Worm (Caenorhabditis elegans) whole organism, early embryonic: ENCODE data around the gene srv-30.
"Not testable (repeated sequence)": the region's sequence is repeated elsewhere in the genome, so short reads cannot be mapped to it uniquely, and the experiment has no call there.

Experiments
- B0310.2 ChIP-seq: sonication (generic microtip); optimal IDR thresholded peaks from 2 replicates; lab custom pipeline; 2016; ENCODE audit warnings: mild to moderate bottlenecking, missing genetic modification characterization, missing compliant biosample characterization
- F13C5.2 ChIP-seq: sonication (generic microtip); optimal IDR thresholded peaks from 2 replicates; lab custom pipeline; 2017; ENCODE audit warnings: mild to moderate bottlenecking, missing genetic modification characterization, inconsistent platforms, missing compliant biosample characterization
- aly-1 ChIP-seq: sonication (generic microtip); optimal IDR thresholded peaks from 2 replicates; lab custom pipeline; 2016; ENCODE audit warnings: missing genetic modification characterization, missing compliant biosample characterization
- ama-1 ChIP-seq: fragments of 150-350 bp; optimal IDR thresholded peaks from 2 replicates; lab custom pipeline; 2014
- ceh-13 ChIP-seq: fragments of 200-800 bp; sonication (Bioruptor generic); optimal IDR thresholded peaks from 2 replicates; lab custom pipeline; 2018; ENCODE audit warnings: mild to moderate bottlenecking, missing genetic modification characterization, missing compliant biosample characterization
- ceh-36 ChIP-seq: sonication (generic microtip); optimal IDR thresholded peaks from 2 replicates; lab custom pipeline; 2016; ENCODE audit warnings: missing genetic modification characterization, inconsistent platforms, missing compliant biosample characterization
- ets-7 ChIP-seq: sonication (generic microtip); optimal IDR thresholded peaks from 2 replicates; lab custom pipeline; 2016; ENCODE audit warnings: missing genotype, missing genetic modification characterization, missing compliant biosample characterization
- flt-1 ChIP-seq: fragments of 200-800 bp; sonication (Bioruptor generic); IDR thresholded peaks from 2 replicates; pipeline ENCODE4 v1.3.6; 2022; ENCODE audit warnings: missing genetic modification characterization, missing compliant biosample characterization
- hmbx-1 ChIP-seq: sonication (generic microtip); optimal IDR thresholded peaks from 2 replicates; lab custom pipeline; 2016; ENCODE audit warnings: mild to moderate bottlenecking, missing genetic modification characterization, missing compliant biosample characterization
- hmg-4 ChIP-seq: fragments of 200-800 bp; sonication (Bioruptor generic); optimal IDR thresholded peaks from 2 replicates; lab custom pipeline; 2018; ENCODE audit warnings: mild to moderate bottlenecking, missing genetic modification characterization, missing compliant biosample characterization
- hnd-1 ChIP-seq: sonication (generic microtip); optimal IDR thresholded peaks from 2 replicates; lab custom pipeline; 2016; ENCODE audit warnings: missing genetic modification characterization, missing compliant biosample characterization
- pes-1 ChIP-seq: fragments of 200-800 bp; sonication (Bioruptor generic); IDR thresholded peaks from 2 replicates; pipeline ENCODE4 v1.3.6; 2022; ENCODE audit warnings: missing genetic modification reagents, missing genetic modification characterization, missing compliant biosample characterization
- scrt-1 ChIP-seq: fragments of 200-800 bp; sonication (Bioruptor generic); IDR thresholded peaks from 2 replicates; pipeline ENCODE4 v1.3.6; 2022; ENCODE audit warnings: missing genetic modification characterization, missing compliant biosample characterization
- sea-1 ChIP-seq: fragments of 200-800 bp; sonication (Bioruptor generic); conservative IDR thresholded peaks from 2 replicates; pipeline ENCODE4 v1.3.6; 2022; ENCODE audit warnings: missing genetic modification characterization, missing compliant biosample characterization
- tbx-11 ChIP-seq: fragments of 200-800 bp; sonication (Bioruptor generic); IDR thresholded peaks from 2 replicates; pipeline ENCODE4 v1.3.6; 2022; ENCODE audit warnings: missing genetic modification characterization, missing compliant biosample characterization
- tbx-37 ChIP-seq: fragments of 200-800 bp; sonication (Bioruptor generic); conservative IDR thresholded peaks from 2 replicates; pipeline ENCODE4 v1.3.6; 2022; ENCODE audit warnings: missing genetic modification reagents, missing genetic modification characterization, missing compliant biosample characterization
- tra-4 ChIP-seq: sonication (generic microtip); optimal IDR thresholded peaks from 2 replicates; lab custom pipeline; 2017; ENCODE audit warnings: missing genetic modification characterization, missing compliant biosample characterization

Gene srv-30

ce11 chrIV:6269346-6269745 lies at the start of gene srv-30:
srv-30 (minus strand) TSS chrIV:6269446.
- TF ChIP-seq tra-4 (no peak), tbx-11 (no peak), ceh-13 (GFP tag; lab: Kevin White, UChicago) (no peak), ceh-36 (no peak), hnd-1 (tag; lab: Kevin White, UChicago) (no peak), sea-1 (GFP tag; lab: Robert Waterston, UW) (no peak), scrt-1 (GFP tag; lab: Robert Waterston, UW) (no peak), ets-7 (no peak), hmg-4 (GFP tag; lab: Kevin White, UChicago) (no peak)

DNA sequence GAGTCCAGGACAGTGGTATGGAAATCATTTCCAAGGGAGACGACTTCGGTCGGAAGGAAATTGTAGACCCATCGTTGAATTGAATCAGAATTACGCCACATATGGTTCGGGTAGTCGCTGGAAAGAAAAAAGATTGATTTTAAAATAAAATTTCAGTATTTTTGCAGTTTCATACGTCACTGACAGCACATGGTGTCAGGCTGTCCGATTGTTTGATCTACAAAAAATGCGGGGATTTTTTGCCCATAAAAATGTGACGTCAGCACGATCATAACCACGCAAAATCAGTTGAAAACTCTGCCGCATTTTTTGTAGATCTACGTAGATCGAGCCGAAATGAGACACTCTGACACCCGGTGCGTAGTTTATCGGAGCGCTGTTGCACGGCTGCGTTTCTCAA lies 48.1 kb upstream of the srv-30 start, which contains the start of gene Y73B6BL.12:
Gene Y73B6BL.12, minus strand, starts transcription at position 101 of the 400 bp plus-strand sequence.
- not testable (repeated sequence) for TF ChIP-seq aly-1; sea-1 (GFP tag; lab: Robert Waterston, UW); B0310.2 (tag; lab: Kevin White, UChicago)

DNA sequence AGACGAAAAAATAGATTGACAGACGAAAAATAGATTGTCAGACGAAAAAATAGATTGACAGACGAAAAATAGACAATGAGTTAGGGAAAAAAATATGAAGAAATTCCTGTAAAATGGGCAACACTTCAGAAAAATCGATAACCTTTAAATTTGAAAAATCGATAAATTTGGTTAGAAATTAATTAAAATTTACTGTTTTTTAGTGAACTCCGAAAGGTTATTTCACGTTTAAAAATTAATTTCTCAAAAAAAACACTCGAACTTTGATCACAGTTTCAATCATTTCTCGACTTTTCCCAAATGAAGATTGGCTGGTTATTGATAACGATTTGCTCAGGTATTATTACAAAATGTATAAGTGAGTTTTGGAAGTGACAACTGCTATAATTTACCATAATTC lies 38.2 kb upstream of the srv-30 start, which contains the start of gene csp-2:
Gene csp-2, plus strand, starts transcription at position 301 of the 400 bp plus-strand sequence.
- TF ChIP-seq ceh-13 (GFP tag; lab: Kevin White, UChicago): no peak
- TF ChIP-seq ets-7: no peak
- TF ChIP-seq ama-1: no peak
- TF ChIP-seq F13C5.2 (tag; lab: Kevin White, UChicago): no peak
- TF ChIP-seq B0310.2 (tag; lab: Kevin White, UChicago): no peak
- no peak for TF ChIP-seq tra-4
- TF ChIP-seq sea-1 (GFP tag; lab: Robert Waterston, UW): no peak
- no peak for TF ChIP-seq tbx-11
- no peak for TF ChIP-seq hmg-4 (GFP tag; lab: Kevin White, UChicago)
- TF ChIP-seq hmbx-1 (tag; lab: Kevin White, UChicago): no peak
- TF ChIP-seq aly-1: no peak
- no peak for TF ChIP-seq scrt-1 (GFP tag; lab: Robert Waterston, UW)
- TF ChIP-seq flt-1 (GFP tag; lab: Robert Waterston, UW): no peak
- TF ChIP-seq ceh-36: no peak
- TF ChIP-seq tbx-37 (GFP tag; lab: Robert Waterston, UW): no peak
- TF ChIP-seq pes-1 (GFP tag; lab: Robert Waterston, UW): no peak
- no peak for TF ChIP-seq hnd-1 (tag; lab: Kevin White, UChicago)

DNA sequence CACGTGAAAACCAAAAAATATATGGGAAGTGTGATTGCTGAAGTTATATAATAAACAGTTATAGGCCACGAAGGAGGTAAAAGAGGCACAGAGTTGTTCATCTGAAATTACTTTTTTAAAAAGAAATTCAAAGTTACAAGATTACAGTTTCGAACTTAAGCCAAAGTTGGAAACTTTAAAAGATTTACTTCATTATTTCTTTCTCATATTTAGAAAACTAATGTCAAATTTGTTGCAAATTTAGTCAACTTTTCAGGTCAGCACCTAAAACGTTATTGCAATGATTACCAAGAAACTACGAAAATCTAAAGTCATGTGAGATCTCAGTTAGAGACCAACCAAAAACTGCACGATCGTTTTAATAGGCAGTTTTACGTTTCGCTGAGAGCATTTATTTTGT lies 34.4 kb upstream of the srv-30 start, which contains the start of gene srv-25:
Gene srv-25, minus strand, starts transcription at position 101 of the 400 bp plus-strand sequence.
- no peak for TF ChIP-seq B0310.2 (tag; lab: Kevin White, UChicago)
- no peak for TF ChIP-seq flt-1 (GFP tag; lab: Robert Waterston, UW)

DNA sequence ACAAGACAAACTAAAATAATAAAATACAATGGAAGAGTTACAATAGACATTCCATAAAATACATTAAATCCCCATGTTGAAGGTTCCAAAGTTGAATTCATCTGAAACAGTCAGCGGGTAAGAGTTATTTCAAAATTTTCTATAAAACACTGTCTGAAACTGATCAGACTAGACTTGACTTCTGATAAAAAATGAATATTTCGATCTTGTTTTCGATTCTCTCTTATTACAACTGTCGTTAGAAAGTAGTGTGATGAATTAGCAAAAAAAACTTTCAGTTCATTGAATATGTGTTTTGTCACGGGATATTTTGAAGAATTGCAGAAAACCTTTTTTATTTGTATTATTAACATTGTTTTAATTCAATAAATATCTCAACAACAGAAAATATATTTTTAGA lies 32.5 kb upstream of the srv-30 start, which contains the start of gene srv-26:
Gene srv-26, minus strand, starts transcription at position 101 of the 400 bp plus-strand sequence.
- no peak for TF ChIP-seq pes-1 (GFP tag; lab: Robert Waterston, UW)
- no peak for TF ChIP-seq ceh-13 (GFP tag; lab: Kevin White, UChicago)
- TF ChIP-seq tbx-37 (GFP tag; lab: Robert Waterston, UW): no peak
- no peak for TF ChIP-seq flt-1 (GFP tag; lab: Robert Waterston, UW)
- TF ChIP-seq hmbx-1 (tag; lab: Kevin White, UChicago): no peak
- no peak for TF ChIP-seq tra-4
- no peak for TF ChIP-seq ceh-36
- TF ChIP-seq hmg-4 (GFP tag; lab: Kevin White, UChicago): no peak
- no peak for TF ChIP-seq ets-7
- TF ChIP-seq F13C5.2 (tag; lab: Kevin White, UChicago): no peak
- no peak for TF ChIP-seq sea-1 (GFP tag; lab: Robert Waterston, UW)

DNA sequence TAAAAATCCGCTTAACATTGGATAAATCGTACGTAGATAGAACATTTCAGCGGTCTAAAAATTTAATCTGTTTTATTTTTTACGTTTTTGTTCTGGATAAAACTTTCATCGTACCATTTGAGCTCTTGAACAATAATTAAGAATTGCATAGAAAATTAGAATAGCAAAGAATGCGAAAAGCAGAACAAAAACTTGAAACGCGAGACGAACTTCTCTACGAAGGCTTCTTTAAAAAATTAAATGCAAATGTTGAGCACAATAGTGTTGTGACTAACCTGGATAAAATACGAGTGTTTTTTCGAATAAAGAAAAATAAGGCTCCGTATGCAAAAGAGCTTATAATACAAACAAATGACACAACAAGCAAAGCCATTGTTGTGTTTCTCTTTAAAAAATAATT lies 30.3 kb upstream of the srv-30 start:
- TF ChIP-seq B0310.2 (tag; lab: Kevin White, UChicago) (no peak), aly-1 (no peak), pes-1 (GFP tag; lab: Robert Waterston, UW) (no peak), ceh-13 (GFP tag; lab: Kevin White, UChicago) (no peak), hmg-4 (GFP tag; lab: Kevin White, UChicago) (no peak), ets-7 (no peak), ceh-36 (no peak), scrt-1 (GFP tag; lab: Robert Waterston, UW) (no peak), ama-1 (no peak), tbx-37 (GFP tag; lab: Robert Waterston, UW) (no peak), hmbx-1 (tag; lab: Kevin White, UChicago) (no peak), tra-4 (no peak), flt-1 (GFP tag; lab: Robert Waterston, UW) (no peak), tbx-11 (no peak), F13C5.2 (tag; lab: Kevin White, UChicago) (no peak), sea-1 (GFP tag; lab: Robert Waterston, UW) (no peak), hnd-1 (tag; lab: Kevin White, UChicago) (no peak)

ce11 chrIV:6298253-6298652 lies 29.0 kb upstream of the srv-30 start, which contains the start of gene srv-27:
srv-27 (minus strand) TSS chrIV:6298353.
- TF ChIP-seq B0310.2 (tag; lab: Kevin White, UChicago) (no peak), flt-1 (GFP tag; lab: Robert Waterston, UW) (no peak), pes-1 (GFP tag; lab: Robert Waterston, UW) (no peak), tbx-37 (GFP tag; lab: Robert Waterston, UW) (no peak), tbx-11 (no peak), hnd-1 (tag; lab: Kevin White, UChicago) (no peak), ets-7 (no peak), ceh-13 (GFP tag; lab: Kevin White, UChicago) (no peak), F13C5.2 (tag; lab: Kevin White, UChicago) (no peak)

ce11 chrIV:6294081-6294480 lies 24.8 kb upstream of the srv-30 start, which contains the start of gene hil-2:
hil-2 (plus strand) TSS chrIV:6294240.
- TF ChIP-seq sea-1 (GFP tag; lab: Robert Waterston, UW): 0 out of 2 replicates have a peak, but pooled peaks have one; percentile 37
- TF ChIP-seq hmbx-1 (tag; lab: Kevin White, UChicago): no peak
- TF ChIP-seq ets-7: no peak
- TF ChIP-seq ceh-13 (GFP tag; lab: Kevin White, UChicago): no peak
- no peak for TF ChIP-seq scrt-1 (GFP tag; lab: Robert Waterston, UW)
- peak; percentile 53; the same call in 1 of the 2 replicates for TF ChIP-seq flt-1 (GFP tag; lab: Robert Waterston, UW)
- TF ChIP-seq hmg-4 (GFP tag; lab: Kevin White, UChicago): no peak
- no peak for TF ChIP-seq tra-4
- peak; percentile 93 for TF ChIP-seq ama-1
- no peak for TF ChIP-seq hnd-1 (tag; lab: Kevin White, UChicago)
- TF ChIP-seq F13C5.2 (tag; lab: Kevin White, UChicago): no peak
- TF ChIP-seq tbx-11: 0 out of 2 replicates have a peak, but pooled peaks have one; percentile 13
- no peak for TF ChIP-seq B0310.2 (tag; lab: Kevin White, UChicago)
- no peak for TF ChIP-seq pes-1 (GFP tag; lab: Robert Waterston, UW)
- TF ChIP-seq aly-1: no peak
- no peak for TF ChIP-seq ceh-36
- no peak for TF ChIP-seq tbx-37 (GFP tag; lab: Robert Waterston, UW)
